Worm (Caenorhabditis elegans) whole organism, L1 larva: ENCODE results near the gene W02G9.4.

ENCODE experiments used
- C16A3.4 ChIP-seq: fragments of 150-350 bp; optimal IDR thresholded peaks from 2 replicates; lab custom pipeline; 2014; ENCODE audit warnings: missing biosample characterization, missing genetic modification characterization
- Y116A8C.19 ChIP-seq: sonication (generic microtip); optimal IDR thresholded peaks from 2 replicates; lab custom pipeline; 2016; ENCODE audit warnings: missing compliant biosample characterization, missing genetic modification characterization, borderline replicate concordance
- alr-1 ChIP-seq: fragments of 200-800 bp; sonication (Bioruptor generic); optimal IDR thresholded peaks from 2 replicates; lab custom pipeline; 2018; ENCODE audit warnings: borderline replicate concordance, mild to moderate bottlenecking, missing genetic modification characterization, missing compliant biosample characterization
- aly-2 ChIP-seq: fragments of 150-350 bp; optimal IDR thresholded peaks from 2 replicates; lab custom pipeline; 2014; ENCODE audit warnings: missing biosample characterization, missing genetic modification characterization
- ceh-63 ChIP-seq: fragments of 200-800 bp; sonication (Bioruptor generic); optimal IDR thresholded peaks from 2 replicates; lab custom pipeline; 2018; ENCODE audit warnings: mild to moderate bottlenecking, missing genetic modification characterization, missing compliant biosample characterization
- ceh-82 ChIP-seq, 3 experiments: fragments of 150-350 bp in 1 of 3; sonication (generic microtip) in 2 of 3; optimal IDR thresholded peaks; 2 replicates each; lab custom pipeline; 2014 to 2017; ENCODE audit warnings: missing biosample characterization in 3 of 3, missing genetic modification characterization in 3 of 3
- ceh-90 ChIP-seq: sonication (generic microtip); optimal IDR thresholded peaks from 2 replicates; lab custom pipeline; 2016; ENCODE audit warnings: missing genetic modification characterization, missing compliant biosample characterization
- dpl-1 ChIP-seq, 3 experiments: fragments of 150-350 bp in 2 of 3; sonication (generic microtip) in 1 of 3; optimal IDR thresholded peaks; 2 replicates each; lab custom pipeline; 2014 to 2017; ENCODE audit warnings: missing biosample characterization in 3 of 3, missing genetic modification characterization in 3 of 3, missing genetic modification reagents in 3 of 3
- dsc-1 ChIP-seq: sonication (generic microtip); optimal IDR thresholded peaks from 2 replicates; lab custom pipeline; 2016; ENCODE audit warnings: mild to moderate bottlenecking, missing genetic modification characterization, missing compliant biosample characterization
- efl-3 ChIP-seq: fragments of 200-800 bp; sonication (Bioruptor generic); optimal IDR thresholded peaks from 2 replicates; lab custom pipeline; 2018; ENCODE audit warnings: mild to moderate bottlenecking, missing genetic modification characterization, missing compliant biosample characterization
- egl-13 ChIP-seq: sonication (generic microtip); optimal IDR thresholded peaks from 2 replicates; lab custom pipeline; 2016; ENCODE audit warnings: missing genotype, missing genetic modification reagents, missing genetic modification characterization, missing compliant biosample characterization
- egl-27 ChIP-seq, 2 experiments: fragments of 150-350 bp in 1 of 2; sonication (generic microtip); optimal IDR thresholded peaks; 3 replicates each; lab custom pipeline; 2017 to 2018; ENCODE audit warnings: missing biosample characterization in 2 of 2, missing genetic modification characterization in 2 of 2, missing genetic modification reagents in 2 of 2
- elt-2 ChIP-seq: sonication (generic microtip); optimal IDR thresholded peaks from 2 replicates; lab custom pipeline; 2016; ENCODE audit warnings: missing genetic modification characterization, mild to moderate bottlenecking, inconsistent platforms, missing compliant biosample characterization, missing genetic modification reagents
- ets-5 ChIP-seq: fragments of 200-800 bp; sonication (Bioruptor generic); IDR thresholded peaks from 2 replicates; pipeline ENCODE4 v1.3.6; 2022; ENCODE audit warnings: missing genetic modification characterization, missing compliant biosample characterization
- fkh-8 ChIP-seq: sonication (generic microtip); optimal IDR thresholded peaks from 2 replicates; lab custom pipeline; 2016; ENCODE audit warnings: mild to moderate bottlenecking, missing genetic modification characterization, missing compliant biosample characterization
- hpl-2 ChIP-seq: fragments of 150-350 bp; optimal IDR thresholded peaks from 2 replicates; lab custom pipeline; 2014; ENCODE audit warnings: missing biosample characterization, missing genetic modification reagents, missing genetic modification characterization
- irx-1 ChIP-seq: sonication (generic microtip); optimal IDR thresholded peaks from 2 replicates; lab custom pipeline; 2016; ENCODE audit warnings: missing genetic modification characterization, missing compliant biosample characterization
- lin-13 ChIP-seq: fragments of 150-350 bp; optimal IDR thresholded peaks from 2 replicates; lab custom pipeline; 2014; ENCODE audit warnings: missing biosample characterization, missing genetic modification reagents, missing genetic modification characterization
- lin-14 ChIP-seq: fragments of 200-800 bp; sonication (Bioruptor generic); optimal IDR thresholded peaks from 2 replicates; lab custom pipeline; 2018; ENCODE audit warnings: mild to moderate bottlenecking, missing genetic modification characterization, moderate library complexity, missing compliant biosample characterization
- lir-3 ChIP-seq: sonication (generic microtip); optimal IDR thresholded peaks from 2 replicates; lab custom pipeline; 2016; ENCODE audit warnings: mild to moderate bottlenecking, missing genetic modification characterization, moderate library complexity, missing compliant biosample characterization; ENCODE audit not compliant: poor library complexity
- nhr-11 ChIP-seq: fragments of 150-350 bp; optimal IDR thresholded peaks from 2 replicates; lab custom pipeline; 2014; ENCODE audit warnings: missing biosample characterization, missing genetic modification characterization
- nhr-19 ChIP-seq: fragments of 200-800 bp; sonication (Bioruptor generic); conservative IDR thresholded peaks from 2 replicates; pipeline ENCODE4 v1.3.6; 2022; ENCODE audit warnings: missing genetic modification characterization, missing compliant biosample characterization
- nhr-47 ChIP-seq: sonication (generic microtip); optimal IDR thresholded peaks from 2 replicates; lab custom pipeline; 2016; ENCODE audit warnings: mild to moderate bottlenecking, missing genetic modification characterization, moderate library complexity, missing compliant biosample characterization
- nhr-71 ChIP-seq: sonication (generic microtip); optimal IDR thresholded peaks from 2 replicates; lab custom pipeline; 2016; ENCODE audit warnings: mild to moderate bottlenecking, missing genetic modification characterization, moderate library complexity, missing compliant biosample characterization
- nhr-77 ChIP-seq: fragments of 150-350 bp; optimal IDR thresholded peaks from 2 replicates; lab custom pipeline; 2014; ENCODE audit warnings: missing biosample characterization, missing genetic modification characterization
- pax-3 ChIP-seq: fragments of 200-800 bp; sonication (Bioruptor generic); optimal IDR thresholded peaks from 2 replicates; lab custom pipeline; 2018; ENCODE audit warnings: mild to moderate bottlenecking, missing genetic modification characterization, moderate library complexity, missing compliant biosample characterization
- rnt-1 ChIP-seq: sonication (generic microtip); optimal IDR thresholded peaks from 2 replicates; lab custom pipeline; 2016; ENCODE audit warnings: mild to moderate bottlenecking, missing genetic modification characterization, moderate library complexity, missing compliant biosample characterization
- skn-1 ChIP-seq: fragments of 150-350 bp; optimal IDR thresholded peaks from 2 replicates; lab custom pipeline; 2014; ENCODE audit warnings: missing biosample characterization, missing genetic modification characterization
- sox-4 ChIP-seq: sonication (generic microtip); optimal IDR thresholded peaks from 2 replicates; lab custom pipeline; 2016; ENCODE audit warnings: missing genetic modification characterization, missing compliant biosample characterization
- unc-62 ChIP-seq: fragments of 150-350 bp; optimal IDR thresholded peaks from 2 replicates; lab custom pipeline; 2014; ENCODE audit warnings: missing biosample characterization, missing genetic modification reagents, missing genetic modification characterization
- unc-86 ChIP-seq: sonication (generic microtip); optimal IDR thresholded peaks from 2 replicates; lab custom pipeline; 2016; ENCODE audit warnings: missing genetic modification characterization, missing compliant biosample characterization
- ztf-11 ChIP-seq, 2 experiments: sonication (generic microtip); optimal IDR thresholded peaks; 2 replicates each; lab custom pipeline; 2016 to 2017; ENCODE audit warnings: missing genetic modification characterization in 2 of 2, missing biosample characterization in 1 of 2, missing compliant biosample characterization in 1 of 2
- ztf-4 ChIP-seq: fragments of 150-350 bp; optimal IDR thresholded peaks from 2 replicates; lab custom pipeline; 2014; ENCODE audit warnings: missing biosample characterization, missing genetic modification characterization

Gene W02G9.4

ce11 chrV:2694389-2694788 is 27.7 kb downstream of the W02G9.4 start, which contains the start of gene Y45G12B.2 (continued):
- TF ChIP-seq nhr-71 (tag; lab: Kevin White, UChicago) = peak; percentile 74
- TF ChIP-seq hpl-2 (GFP tag; lab: Kevin White, UChicago) = no peak
- TF ChIP-seq lir-3 (tag; lab: Kevin White, UChicago) = no peak
- TF ChIP-seq efl-3 = no peak
- TF ChIP-seq egl-27 (tag; optimal IDR thresholded peaks at IDR 0.05; lab: Kevin White, UChicago) = no peak
- peak; percentile 30 for TF ChIP-seq dsc-1 (tag; lab: Kevin White, UChicago)
- TF ChIP-seq unc-62 (GFP tag; lab: Kevin White, UChicago) = no peak
- TF ChIP-seq nhr-11 (tag; lab: Kevin White, UChicago) = no peak
- TF ChIP-seq lin-14 (GFP tag; lab: Kevin White, UChicago) = no peak

- no peak for TF ChIP-seq skn-1 (tag; lab: Kevin White, UChicago)
- no peak for TF ChIP-seq pax-3 (tag; lab: Kevin White, UChicago)
- TF ChIP-seq elt-2 (tag; lab: Kevin White, UChicago) = no peak
- TF ChIP-seq ceh-82 (tag; optimal IDR thresholded peaks at IDR 0.05; lab: Kevin White, UChicago) = no peak
- no peak for TF ChIP-seq irx-1
- TF ChIP-seq dpl-1 (GFP tag; optimal IDR thresholded peaks at IDR 0.05; lab: Kevin White, UChicago) = no peak
- TF ChIP-seq sox-4 (tag; lab: Kevin White, UChicago) = no peak
- no peak for TF ChIP-seq ets-5 (GFP tag; lab: Robert Waterston, UW)
- TF ChIP-seq nhr-77 (tag; lab: Kevin White, UChicago) = no peak
- TF ChIP-seq nhr-47 (tag; lab: Kevin White, UChicago) = no peak
- TF ChIP-seq unc-86 = no peak
- no peak for TF ChIP-seq alr-1 (tag; lab: Kevin White, UChicago)
- no peak for TF ChIP-seq hpl-2 (GFP tag; lab: Kevin White, UChicago)
- no peak for TF ChIP-seq egl-27 (tag; optimal IDR thresholded peaks at IDR 0.05; lab: Kevin White, UChicago)
- TF ChIP-seq aly-2 (tag; lab: Kevin White, UChicago) = no peak
- TF ChIP-seq Y116A8C.19 (tag; lab: Kevin White, UChicago) = no peak
Measured at ce11 chrV:2695935-2696334, 29.2 kb downstream of the W02G9.4 start, which contains the start of gene Y45G12B.3. TSS of gene Y45G12B.3 (minus strand) at chrV:2696254.

ce11 chrV:2697693-2698092 is 31.0 kb downstream of the W02G9.4 start:
- TF ChIP-seq C16A3.4 (no peak), ceh-63 (GFP tag; lab: Kevin White, UChicago) (no peak), rnt-1 (tag; lab: Kevin White, UChicago) (no peak), egl-13 (tag; lab: Kevin White, UChicago) (no peak), nhr-19 (no peak)

ce11 chrV:2698826-2699225 is 32.1 kb downstream of the W02G9.4 start, which contains the start of gene nuo-5:
TSS of gene nuo-5 (plus strand) at chrV:2698972.
- TF ChIP-seq nhr-77 (tag; lab: Kevin White, UChicago) = no peak
- TF ChIP-seq, all 84 proteins: peak for 0

- no peak for TF ChIP-seq ceh-90 (tag; lab: Kevin White, UChicago)
- no peak for TF ChIP-seq lin-13 (GFP tag; lab: Kevin White, UChicago)
- TF ChIP-seq ztf-4 (tag; lab: Kevin White, UChicago) = no peak
- no peak for TF ChIP-seq skn-1 (tag; lab: Kevin White, UChicago)
- TF ChIP-seq ztf-11 (tag; optimal IDR thresholded peaks at IDR 0.05; lab: Kevin White, UChicago) = no peak
- no peak for TF ChIP-seq fkh-8
Measured at ce11 chrV:2702883-2703282, 36.2 kb downstream of the W02G9.4 start.
